Worm (Caenorhabditis elegans) whole organism, L2 larva: ENCODE measurements around the gene rod-1.

Source experiments
- aly-2 ChIP-seq: fragments of 150-350 bp; optimal IDR thresholded peaks from 2 replicates; lab custom pipeline; 2014; ENCODE audit warnings: missing biosample characterization, missing genetic modification characterization
- blmp-1 ChIP-seq: sonication (generic microtip); optimal IDR thresholded peaks from 2 replicates; lab custom pipeline; 2017; ENCODE audit warnings: missing genetic modification characterization, mild to moderate bottlenecking, missing compliant biosample characterization, antibody characterized with exemption, moderate library complexity; ENCODE audit not compliant: insufficient read depth
- sem-4 ChIP-seq: fragments of 150-350 bp; optimal IDR thresholded peaks from 2 replicates; lab custom pipeline; 2014; ENCODE audit warnings: missing biosample characterization, missing genetic modification reagents, missing genetic modification characterization
- unc-39 ChIP-seq: fragments of 150-350 bp; optimal IDR thresholded peaks from 2 replicates; lab custom pipeline; 2014; ENCODE audit warnings: missing biosample characterization, missing genetic modification characterization
- unc-55 ChIP-seq: fragments of 150-350 bp; sonication (generic microtip); optimal IDR thresholded peaks from 3 replicates; lab custom pipeline; 2014; ENCODE audit warnings: missing biosample characterization, missing genetic modification reagents, missing genetic modification characterization

DNA sequence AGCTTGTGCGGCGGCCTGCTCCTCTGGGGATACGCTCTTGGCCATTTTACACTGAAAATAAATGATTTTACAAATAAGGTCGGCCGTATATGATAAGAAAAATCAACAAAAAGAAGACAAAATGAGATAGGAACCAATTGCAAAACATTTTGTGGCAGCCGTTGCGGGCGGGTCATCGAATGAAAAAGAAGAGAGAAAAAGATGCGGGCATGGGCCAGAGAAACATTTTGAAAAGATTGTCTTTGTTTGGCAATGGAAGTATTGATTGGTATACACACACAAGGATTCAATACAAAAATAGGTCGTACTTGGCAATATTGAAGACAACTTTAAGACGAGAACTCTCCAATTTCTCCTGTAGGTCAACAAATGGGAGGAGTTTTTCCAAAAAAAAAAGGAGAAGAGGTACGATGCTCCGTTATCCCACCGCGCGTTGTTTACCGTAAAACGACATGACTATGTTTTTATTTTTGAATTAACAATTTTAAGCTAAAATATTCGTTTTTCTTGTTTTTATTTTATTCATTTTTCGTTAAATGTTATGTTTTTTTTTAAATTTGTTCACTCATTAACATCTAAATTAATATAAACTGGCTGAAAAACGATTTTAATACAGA is 34.5 kb downstream of the rod-1 start, which contains the start of the genes plc-4 and R05G6.4:
- no peak for TF ChIP-seq unc-39
- TF ChIP-seq unc-55 (GFP tag; lab: Kevin White, UChicago): peak; percentile 49
- TF ChIP-seq sem-4: no peak
- no peak for TF ChIP-seq blmp-1 (tag; lab: Kevin White, UChicago)
- TF ChIP-seq aly-2 (tag; lab: Kevin White, UChicago): no peak
